Worm (Caenorhabditis elegans): ENCODE results near the gene C05C8.5.

DNA sequence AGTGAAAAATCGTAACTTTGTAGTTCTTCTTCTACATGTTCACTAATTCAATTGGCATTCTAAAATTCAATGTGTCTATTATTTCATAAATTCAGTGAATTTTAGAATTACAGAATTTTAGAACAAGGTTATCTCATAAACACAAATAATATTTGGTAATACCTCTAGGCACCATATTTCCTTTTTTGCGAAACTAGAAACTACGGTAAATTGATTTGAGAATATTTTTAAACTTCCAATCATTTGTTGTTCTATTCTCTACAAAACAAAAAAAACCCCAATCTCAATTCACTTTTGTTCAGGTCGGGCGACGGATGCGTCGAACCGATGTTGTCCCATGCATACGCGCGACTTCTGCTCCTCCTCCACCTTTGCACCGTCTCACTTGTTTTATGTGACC, 34.7 kb downstream of the C05C8.5 start, which contains the start of gene F09G2.1:
- no peak for TF ChIP-seq dpl-1 (GFP tag; optimal IDR thresholded peaks at IDR 0.05)
- TF ChIP-seq aly-2 (tag; optimal IDR thresholded peaks at IDR 0.05), result no peak
- TF ChIP-seq blmp-1 (tag; optimal IDR thresholded peaks at IDR 0.05), result no peak
- no peak for TF ChIP-seq skn-1 (tag; optimal IDR thresholded peaks at IDR 0.05)
- no peak for TF ChIP-seq lir-3 (tag; optimal IDR thresholded peaks at IDR 0.05; ENCODE audit: poor library complexity)
- TF ChIP-seq fkh-10 (GFP tag; optimal IDR thresholded peaks at IDR 0.05), result no peak
- no peak for TF ChIP-seq lin-39 (tag; optimal IDR thresholded peaks at IDR 0.05)
- no peak for TF ChIP-seq unc-98 (GFP tag; IDR thresholded peaks at IDR 0.05)
- TF ChIP-seq nhr-77 (tag; optimal IDR thresholded peaks at IDR 0.05), result no peak
- TF ChIP-seq unc-62 (GFP tag; optimal IDR thresholded peaks at IDR 0.05), result no peak
- TF ChIP-seq ztf-11 (tag; optimal IDR thresholded peaks at IDR 0.05), result no peak
- TF ChIP-seq ceh-63 (GFP tag; optimal IDR thresholded peaks at IDR 0.05), result no peak

All from whole organism, L1 larva.